Fruit fly (Drosophila melanogaster) whole organism, prepupa: ENCODE data around the gene CG8301.

Experiments
- Blimp-1 ChIP-seq: fragments of 200-800 bp; sonication (Bioruptor generic); optimal IDR thresholded peaks from 3 replicates; lab custom pipeline; 2017; ENCODE audit warnings: missing biosample characterization, missing genetic modification characterization, mild to moderate bottlenecking, moderate library complexity, missing genetic modification reagents
- CG10631 ChIP-seq: fragments of 200-800 bp; sonication (Bioruptor generic); optimal IDR thresholded peaks from 2 replicates; lab custom pipeline; 2016; ENCODE audit warnings: missing biosample characterization, missing genetic modification characterization
- CG10669 ChIP-seq: fragments of 200-800 bp; sonication (Bioruptor generic); optimal IDR thresholded peaks from 3 replicates; lab custom pipeline; 2018; ENCODE audit warnings: missing biosample characterization, mild to moderate bottlenecking, missing genetic modification characterization, moderate library complexity
- CG11294 ChIP-seq: fragments of 200-800 bp; sonication (Bioruptor generic); IDR thresholded peaks from 2 replicates; pipeline ENCODE4 v1.3.6; 2022; ENCODE audit warnings: missing biosample characterization, missing genetic modification characterization
- CG11762 ChIP-seq: fragments of 200-800 bp; sonication (Bioruptor generic); optimal IDR thresholded peaks from 3 replicates; lab custom pipeline; 2016; ENCODE audit warnings: missing biosample characterization, missing genetic modification characterization; ENCODE audit not compliant: insufficient read depth
- CG11902 ChIP-seq: fragments of 200-800 bp; sonication (Bioruptor generic); optimal IDR thresholded peaks from 3 replicates; lab custom pipeline; 2016; ENCODE audit warnings: missing biosample characterization, missing genetic modification characterization
- CG15336 ChIP-seq: fragments of 200-800 bp; sonication (Bioruptor generic); IDR thresholded peaks from 2 replicates; pipeline ENCODE4 v1.3.6; 2022; ENCODE audit warnings: missing biosample characterization, missing genetic modification characterization
- CG1621 ChIP-seq: fragments of 200-800 bp; sonication (Bioruptor generic); optimal IDR thresholded peaks from 3 replicates; lab custom pipeline; 2018; ENCODE audit warnings: missing biosample characterization, mild to moderate bottlenecking, missing genetic modification characterization
- CG16779 ChIP-seq: fragments of 200-800 bp; sonication (Bioruptor generic); optimal IDR thresholded peaks from 3 replicates; lab custom pipeline; 2017; ENCODE audit warnings: missing biosample characterization, mild to moderate bottlenecking, missing genetic modification characterization
- CG3032 ChIP-seq: fragments of 200-800 bp; optimal IDR thresholded peaks from 2 replicates; lab custom pipeline; 2019; ENCODE audit warnings: missing biosample characterization, mild to moderate bottlenecking, missing genetic modification characterization, moderate library complexity
- CG31627 ChIP-seq: fragments of 200-800 bp; sonication (Bioruptor generic); optimal IDR thresholded peaks from 3 replicates; lab custom pipeline; 2016; ENCODE audit warnings: missing biosample characterization, missing genetic modification characterization
- CG32006 ChIP-seq: fragments of 200-800 bp; sonication (Bioruptor generic); optimal IDR thresholded peaks from 3 replicates; lab custom pipeline; 2017; ENCODE audit warnings: missing biosample characterization, mild to moderate bottlenecking, missing genetic modification characterization
- CG4318 ChIP-seq: fragments of 200-800 bp; sonication (Bioruptor generic); optimal IDR thresholded peaks from 3 replicates; lab custom pipeline; 2017; ENCODE audit warnings: missing biosample characterization, mild to moderate bottlenecking, missing genetic modification characterization
- CG6163 ChIP-seq: fragments of 200-800 bp; sonication (Bioruptor generic); IDR thresholded peaks from 3 replicates; pipeline ENCODE4 v1.3.6; 2022; ENCODE audit warnings: missing biosample characterization, missing genetic modification characterization
- CG6808 ChIP-seq: fragments of 200-800 bp; sonication (Bioruptor generic); optimal IDR thresholded peaks from 3 replicates; lab custom pipeline; 2017; ENCODE audit warnings: missing biosample characterization, missing genetic modification characterization, mild to moderate bottlenecking, moderate library complexity, missing genetic modification reagents
- CG6854 ChIP-seq: fragments of 200-800 bp; sonication (Bioruptor generic); optimal IDR thresholded peaks from 2 replicates; lab custom pipeline; 2017; ENCODE audit warnings: missing biosample characterization, mild to moderate bottlenecking, missing genetic modification characterization
- CG7368 ChIP-seq: fragments of 200-800 bp; sonication (Bioruptor generic); optimal IDR thresholded peaks from 3 replicates; lab custom pipeline; 2016; ENCODE audit warnings: missing biosample characterization, missing genetic modification characterization
- CG8119 ChIP-seq: fragments of 200-800 bp; sonication (Bioruptor generic); IDR thresholded peaks from 3 replicates; pipeline ENCODE4 v1.3.6; 2022; ENCODE audit warnings: missing biosample characterization, missing genetic modification characterization
- CG8319 ChIP-seq: fragments of 200-800 bp; sonication (Bioruptor generic); optimal IDR thresholded peaks from 3 replicates; lab custom pipeline; 2016; ENCODE audit warnings: missing biosample characterization, missing genetic modification characterization
- CG9139 ChIP-seq: fragments of 200-800 bp; sonication (Bioruptor generic); optimal IDR thresholded peaks from 3 replicates; lab custom pipeline; 2017; ENCODE audit warnings: missing biosample characterization, mild to moderate bottlenecking, missing genetic modification characterization
- Eip75B ChIP-seq: fragments of 200-800 bp; sonication (Bioruptor generic); optimal IDR thresholded peaks from 3 replicates; lab custom pipeline; 2016; ENCODE audit warnings: missing biosample characterization, missing genetic modification characterization
- Eip78C ChIP-seq: fragments of 200-800 bp; sonication (Bioruptor generic); peaks from one replicate; lab custom pipeline; 2016; ENCODE audit warnings: missing biosample characterization, missing genetic modification characterization
- Eip93F ChIP-seq: fragments of 200-800 bp; sonication (Bioruptor generic); optimal IDR thresholded peaks from 2 replicates; lab custom pipeline; 2016; ENCODE audit warnings: missing biosample characterization, mild to moderate bottlenecking, missing genetic modification characterization
- Ets21C ChIP-seq: fragments of 200-800 bp; sonication (Bioruptor generic); optimal IDR thresholded peaks from 3 replicates; lab custom pipeline; 2016; ENCODE audit warnings: missing biosample characterization, missing genetic modification characterization
- Gug ChIP-seq: fragments of 200-800 bp; sonication (Bioruptor generic); IDR thresholded peaks from 2 replicates; pipeline ENCODE4 v1.3.6; 2022; ENCODE audit warnings: missing biosample characterization, missing genetic modification characterization
- Hr38 ChIP-seq: sonication (Bioruptor generic); optimal IDR thresholded peaks from 2 replicates; lab custom pipeline; 2016; ENCODE audit warnings: missing biosample characterization, missing genetic modification characterization
- Hr39 ChIP-seq: fragments of 200-800 bp; sonication (Bioruptor generic); optimal IDR thresholded peaks from 2 replicates; lab custom pipeline; 2016; ENCODE audit warnings: missing biosample characterization, missing genetic modification characterization
- Hr4 ChIP-seq: fragments of 200-800 bp; sonication (Bioruptor generic); optimal IDR thresholded peaks from 3 replicates; lab custom pipeline; 2016; ENCODE audit warnings: missing biosample characterization, missing genetic modification characterization
- Lpt ChIP-seq: fragments of 200-800 bp; sonication (Bioruptor generic); optimal IDR thresholded peaks from 3 replicates; lab custom pipeline; 2016; ENCODE audit warnings: missing biosample characterization, missing genetic modification characterization
- Met ChIP-seq: fragments of 200-800 bp; sonication (Bioruptor generic); optimal IDR thresholded peaks from 3 replicates; lab custom pipeline; 2016; ENCODE audit warnings: missing biosample characterization, missing genetic modification characterization
- OdsH ChIP-seq: fragments of 200-800 bp; sonication (Bioruptor generic); optimal IDR thresholded peaks from 3 replicates; lab custom pipeline; 2016; ENCODE audit warnings: missing biosample characterization, missing genetic modification characterization
- Smox ChIP-seq: fragments of 200-800 bp; sonication (Bioruptor generic); optimal IDR thresholded peaks from 3 replicates; lab custom pipeline; 2016; ENCODE audit warnings: missing biosample characterization, missing genetic modification characterization
- Sox102F ChIP-seq: fragments of 200-800 bp; sonication (Bioruptor generic); optimal IDR thresholded peaks from 2 replicates; lab custom pipeline; 2016; ENCODE audit warnings: missing biosample characterization, mild to moderate bottlenecking, missing genetic modification characterization
- Sox15 ChIP-seq: fragments of 200-800 bp; sonication (Bioruptor generic); optimal IDR thresholded peaks from 3 replicates; lab custom pipeline; 2016; ENCODE audit warnings: missing biosample characterization, missing genetic modification characterization
- achi ChIP-seq: fragments of 200-800 bp; sonication (Bioruptor generic); optimal IDR thresholded peaks from 3 replicates; lab custom pipeline; 2016; ENCODE audit warnings: missing biosample characterization, missing genetic modification characterization
- acj6 ChIP-seq: fragments of 200-800 bp; sonication (Bioruptor generic); optimal IDR thresholded peaks from 3 replicates; lab custom pipeline; 2016; ENCODE audit warnings: missing biosample characterization, missing genetic modification characterization
- cyc ChIP-seq: fragments of 200-800 bp; sonication (Bioruptor generic); optimal IDR thresholded peaks from 3 replicates; lab custom pipeline; 2016; ENCODE audit warnings: missing biosample characterization, missing genetic modification characterization
- dac ChIP-seq: fragments of 200-800 bp; sonication (Bioruptor generic); optimal IDR thresholded peaks from 2 replicates; lab custom pipeline; 2017; ENCODE audit warnings: missing biosample characterization, mild to moderate bottlenecking, missing genetic modification characterization
- dsx ChIP-seq: fragments of 200-800 bp; optimal IDR thresholded peaks from 3 replicates; lab custom pipeline; 2019; ENCODE audit warnings: missing biosample characterization, mild to moderate bottlenecking, missing genetic modification characterization, moderate library complexity; ENCODE audit not compliant: poor library complexity, severe bottlenecking
- esn ChIP-seq: fragments of 200-800 bp; sonication (Bioruptor generic); optimal IDR thresholded peaks from 2 replicates; lab custom pipeline; 2016; ENCODE audit warnings: missing biosample characterization, mild to moderate bottlenecking, missing genetic modification characterization, moderate library complexity
- fd85E ChIP-seq: fragments of 200-800 bp; sonication (Bioruptor generic); optimal IDR thresholded peaks from 3 replicates; lab custom pipeline; 2016; ENCODE audit warnings: missing biosample characterization, missing genetic modification characterization
- fkh ChIP-seq: fragments of 200-800 bp; sonication (Bioruptor generic); optimal IDR thresholded peaks from 3 replicates; lab custom pipeline; 2017; ENCODE audit warnings: missing biosample characterization, mild to moderate bottlenecking, missing genetic modification characterization, moderate library complexity
- lz ChIP-seq: fragments of 200-800 bp; sonication (Bioruptor generic); optimal IDR thresholded peaks from 3 replicates; lab custom pipeline; 2016; ENCODE audit warnings: missing biosample characterization, missing genetic modification characterization
- net ChIP-seq: fragments of 200-800 bp; sonication (Bioruptor generic); optimal IDR thresholded peaks from 3 replicates; lab custom pipeline; 2016; ENCODE audit warnings: missing biosample characterization, missing genetic modification characterization
- pdm3 ChIP-seq: fragments of 200-800 bp; sonication (Bioruptor generic); optimal IDR thresholded peaks from 3 replicates; lab custom pipeline; 2016; ENCODE audit warnings: missing biosample characterization, missing genetic modification characterization
- ss ChIP-seq, 2 experiments: fragments of 200-800 bp; sonication (Bioruptor generic); optimal IDR thresholded peaks; 2 replicates in 1 of 2; 3 replicates in 1 of 2; lab custom pipeline; 2017 to 2018; ENCODE audit warnings: mild to moderate bottlenecking in 2 of 2, missing biosample characterization in 2 of 2, missing genetic modification characterization in 2 of 2, moderate library complexity in 1 of 2
- svp ChIP-seq: fragments of 200-800 bp; sonication (Bioruptor generic); peaks from one replicate; lab custom pipeline; 2016; ENCODE audit warnings: missing biosample characterization, missing genetic modification characterization
- topi ChIP-seq: fragments of 200-800 bp; sonication (Bioruptor generic); optimal IDR thresholded peaks from 3 replicates; lab custom pipeline; 2016; ENCODE audit warnings: missing biosample characterization, missing genetic modification characterization
- vri ChIP-seq: fragments of 200-800 bp; sonication (Bioruptor generic); optimal IDR thresholded peaks from 3 replicates; lab custom pipeline; 2016; ENCODE audit warnings: missing biosample characterization, mild to moderate bottlenecking, missing genetic modification characterization

Gene CG8301

dm6 chr3R:9598099-9598498 is 17.0 kb downstream of the CG8301 start (continued):
- peak; percentile 78 for TF ChIP-seq Gug (GFP tag; lab: Robert Waterston, UW)
- peak; percentile 95 for TF ChIP-seq CG8119
- peak; percentile 39 for TF ChIP-seq Hr38 (GFP tag; lab: Kevin White, UChicago)
- TF ChIP-seq Sox15 (GFP tag; lab: Kevin White, UChicago): peak; percentile 68
- peak; percentile 98 for TF ChIP-seq Hr4 (GFP tag; lab: Kevin White, UChicago)
- no peak for TF ChIP-seq fkh (GFP tag; lab: Kevin White, UChicago)
- peak; percentile 73 for TF ChIP-seq Sox102F (GFP tag; lab: Kevin White, UChicago)
- TF ChIP-seq fd85E (GFP tag; lab: Kevin White, UChicago): peak; percentile 32

- TF ChIP-seq CG6163 (GFP tag; lab: Robert Waterston, UW) (peak; percentile 59; the same call in 1 of the 3 replicates), CG11902 (GFP tag; lab: Kevin White, UChicago) (no peak), Smox (GFP tag; lab: Kevin White, UChicago) (peak; percentile 21), Met (GFP tag; lab: Kevin White, UChicago) (no peak), CG6808 (GFP tag; lab: Kevin White, UChicago) (peak; percentile 56), pdm3 (GFP tag; lab: Kevin White, UChicago) (peak; percentile 8), lz (GFP tag; lab: Kevin White, UChicago) (no peak), CG16779 (tag; lab: Kevin White, UChicago) (peak; percentile 36), vri (GFP tag; lab: Kevin White, UChicago) (peak; percentile 17), Lpt (GFP tag; lab: Kevin White, UChicago) (no peak), net (GFP tag; lab: Kevin White, UChicago) (peak; percentile 47), acj6 (GFP tag; lab: Kevin White, UChicago) (peak; percentile 4), CG6854 (no peak), CG1621 (tag; lab: Kevin White, UChicago) (peak; percentile 26), ss (GFP tag; optimal IDR thresholded peaks at IDR 0.05; lab: Kevin White, UChicago) (peak; percentile 36 to 50), Hr39 (GFP tag; lab: Kevin White, UChicago) (no peak), achi (GFP tag; lab: Kevin White, UChicago) (peak; percentile 52), CG8319 (GFP tag; lab: Kevin White, UChicago) (peak; percentile 31), CG4318 (no peak), CG15336 (no peak), dsx (GFP tag; lab: Kevin White, UChicago) (peak; percentile 57), Sox102F (GFP tag; lab: Kevin White, UChicago) (peak; percentile 27), CG9139 (GFP tag; lab: Kevin White, UChicago) (peak; percentile 51), CG11762 (GFP tag; lab: Kevin White, UChicago) (peak; percentile 42), CG31627 (GFP tag; lab: Kevin White, UChicago) (no peak), esn (GFP tag; lab: Kevin White, UChicago) (peak; percentile 4), svp (peak; percentile 72), OdsH (GFP tag; lab: Kevin White, UChicago) (peak; percentile 50), Blimp-1 (GFP tag; lab: Kevin White, UChicago) (no peak), CG3032 (tag; lab: Kevin White, UChicago) (peak; percentile 49), Eip93F (GFP tag; lab: Kevin White, UChicago) (no peak), fkh (GFP tag; lab: Kevin White, UChicago) (peak; percentile 83), CG10631 (GFP tag; lab: Kevin White, UChicago) (peak; percentile 41), dac (no peak), cyc (GFP tag; lab: Kevin White, UChicago) (no peak), Gug (GFP tag; lab: Robert Waterston, UW) (no peak), CG8119 (no peak), CG32006 (GFP tag; lab: Kevin White, UChicago) (peak; percentile 17), Eip78C (peak; percentile 84), CG11294 (GFP tag; lab: Robert Waterston, UW) (no peak), Ets21C (no peak), topi (peak; percentile 33), Sox15 (GFP tag; lab: Kevin White, UChicago) (peak; percentile 10), CG10669 (GFP tag; lab: Kevin White, UChicago) (peak; percentile 46), Eip75B (GFP tag; lab: Kevin White, UChicago) (no peak), fd85E (GFP tag; lab: Kevin White, UChicago) (no peak), CG7368 (GFP tag; lab: Kevin White, UChicago) (peak; percentile 4)
These were observed 19.5 kb downstream of the CG8301 start for dm6 chr3R:9600558-9600959.
